Fruit fly (Drosophila melanogaster): Measurements from ENCODE around the gene TP53INP.

TP53INP gene

dm6 chr3L:4413800-4414446 lies 7.2 kb downstream of the TP53INP start (continued):
- TF ChIP-seq Xbp1 (GFP tag; optimal IDR thresholded peaks at IDR 0.05): peak; percentile 35
- TF ChIP-seq Drgx (GFP tag; IDR thresholded peaks at IDR 0.05): peak; percentile 56
- TF ChIP-seq gsb (GFP tag; IDR thresholded peaks at IDR 0.05): no peak
- TF ChIP-seq al (GFP tag; IDR thresholded peaks at IDR 0.05): peak; percentile 46; the same call in 1 of the 2 replicates
- peak; percentile 22 for TF ChIP-seq D19B (GFP tag; optimal IDR thresholded peaks at IDR 0.05)
- TF ChIP-seq CG13296 (GFP tag; optimal IDR thresholded peaks at IDR 0.05): peak; percentile 21
- TF ChIP-seq rib (GFP tag; IDR thresholded peaks at IDR 0.05): peak; percentile 82
- TF ChIP-seq pan (optimal IDR thresholded peaks at IDR 0.05): no peak
- no peak for TF ChIP-seq pan (GFP tag; optimal IDR thresholded peaks at IDR 0.05 in 1 of 2, IDR thresholded peaks at IDR 0.05 in 1 of 2)
- TF ChIP-seq CG9215 (GFP tag; IDR thresholded peaks at IDR 0.05): peak; percentile 19; the same call in 1 of the 2 replicates
- TF ChIP-seq Xrp1 (GFP tag; IDR thresholded peaks at IDR 0.05): no peak
- TF ChIP-seq CG14014 (GFP tag; IDR thresholded peaks at IDR 0.05): peak; percentile 47; the same call in 1 of the 2 replicates
- TF ChIP-seq kah (GFP tag; optimal IDR thresholded peaks at IDR 0.05): no peak
- TF ChIP-seq CG17328 (GFP tag; IDR thresholded peaks at IDR 0.05): 0 out of 2 replicates have a peak, but pooled peaks have one; percentile 33
- TF ChIP-seq CG3726 (GFP tag; IDR thresholded peaks at IDR 0.05): no peak
- no peak for TF ChIP-seq CG15601 (tag; optimal IDR thresholded peaks at IDR 0.05)
- peak; percentile 40; the same call in 3 of the 4 replicates for TF ChIP-seq Dll (GFP tag; IDR thresholded peaks at IDR 0.05; ENCODE audit: partially characterized antibody)
- TF ChIP-seq oc (tag; optimal IDR thresholded peaks at IDR 0.05): peak; percentile 27
- peak; percentile 92 for TF ChIP-seq kay (GFP tag; optimal IDR thresholded peaks at IDR 0.05)
- peak; percentile 10 for TF ChIP-seq schlank (tag; optimal IDR thresholded peaks at IDR 0.05)
- TF ChIP-seq MBD-R2 (GFP tag; IDR thresholded peaks at IDR 0.05): peak; percentile 16; the same call in 1 of the 2 replicates
- peak; percentile 89 for TF ChIP-seq cwo (GFP tag; optimal IDR thresholded peaks at IDR 0.05)
- peak; percentile 82 for TF ChIP-seq NFAT (GFP tag; IDR thresholded peaks at IDR 0.05)
- TF ChIP-seq lov (optimal IDR thresholded peaks at IDR 0.05): no peak
- TF ChIP-seq lov (GFP tag; IDR thresholded peaks at IDR 0.05): peak; percentile 10; the same call in 1 of the 3 replicates
- TF ChIP-seq CG5180 (GFP tag; optimal IDR thresholded peaks at IDR 0.05): peak; percentile 70
- TF ChIP-seq HLH54F (GFP tag; optimal IDR thresholded peaks at IDR 0.05): peak; percentile 14
- TF ChIP-seq sisA (GFP tag; IDR thresholded peaks at IDR 0.05): peak; percentile 14; the same call in 1 of the 2 replicates
- TF ChIP-seq Ets65A (GFP tag): peak; percentile 33
- TF ChIP-seq lilli (GFP tag; optimal IDR thresholded peaks at IDR 0.05): no peak
- no peak for TF ChIP-seq dm (GFP tag; optimal IDR thresholded peaks at IDR 0.05)
- TF ChIP-seq Jarid2 (GFP tag; optimal IDR thresholded peaks at IDR 0.05): no peak
- TF ChIP-seq CG14965 (GFP tag; optimal IDR thresholded peaks at IDR 0.05; ENCODE audit: borderline replicate concordance): no peak
- peak; percentile 63 for TF ChIP-seq B-H2 (GFP tag; optimal IDR thresholded peaks at IDR 0.05)
- 0 out of 3 replicates have a peak, but pooled peaks have one; percentile 11 for TF ChIP-seq zfh1 (GFP tag; IDR thresholded peaks at IDR 0.05)
- TF ChIP-seq Fer3 (tag; optimal IDR thresholded peaks at IDR 0.05): no peak
- TF ChIP-seq wek (GFP tag; optimal IDR thresholded peaks at IDR 0.05): peak; percentile 47
- TF ChIP-seq Fer1 (GFP tag; optimal IDR thresholded peaks at IDR 0.05): peak; percentile 20
- peak; percentile 52 for TF ChIP-seq unc-4 (GFP tag; IDR thresholded peaks at IDR 0.05; ENCODE audit: partially characterized antibody)
- peak; percentile 63 for TF ChIP-seq lab (GFP tag; optimal IDR thresholded peaks at IDR 0.05)
- TF ChIP-seq CG17568 (GFP tag; optimal IDR thresholded peaks at IDR 0.05): peak; percentile 1
- no peak for TF ChIP-seq CG12744 (GFP tag; optimal IDR thresholded peaks at IDR 0.05)
